Fruit fly (Drosophila melanogaster) whole organism, embryonic: Measurements from ENCODE around the gene CG5846.

Source experiments
- ATbp ChIP-seq: fragments of 200-800 bp; sonication (Bioruptor generic); optimal IDR thresholded peaks from 2 replicates; lab custom pipeline; 2017; ENCODE audit warnings: missing biosample characterization, mild to moderate bottlenecking, missing genetic modification characterization, missing genetic modification reagents
- Adf1 ChIP-seq: fragments of 200-800 bp; sonication (Bioruptor generic); IDR thresholded peaks from 2 replicates; pipeline ENCODE4 v1.3.6; 2022; ENCODE audit warnings: missing biosample characterization, missing genetic modification characterization
- Atf6 ChIP-seq: fragments of 200-800 bp; sonication (Bioruptor generic); IDR thresholded peaks from 2 replicates; pipeline ENCODE4 v1.3.6; 2022; ENCODE audit warnings: missing biosample characterization, missing genetic modification characterization
- B-H1 ChIP-seq: fragments of 200-800 bp; sonication (Bioruptor generic); IDR thresholded peaks from 3 replicates; pipeline ENCODE4 v1.3.6; 2022; ENCODE audit warnings: missing biosample characterization, missing genetic modification characterization
- Bgb ChIP-seq: fragments of 200-800 bp; sonication (Bioruptor generic); IDR thresholded peaks from 2 replicates; pipeline ENCODE4 v1.3.6; 2022; ENCODE audit warnings: missing biosample characterization, missing genetic modification characterization; ENCODE audit not compliant: partially characterized antibody
- CG12769 ChIP-seq: fragments of 200-800 bp; sonication (Bioruptor generic); optimal IDR thresholded peaks from 2 replicates; lab custom pipeline; 2019; ENCODE audit warnings: missing biosample characterization, mild to moderate bottlenecking, missing genetic modification characterization, moderate library complexity
- CG13624 ChIP-seq: fragments of 200-800 bp; sonication (Bioruptor generic); optimal IDR thresholded peaks from 2 replicates; lab custom pipeline; 2016; ENCODE audit warnings: missing biosample characterization, missing genetic modification characterization
- CG14014 ChIP-seq: fragments of 200-800 bp; sonication (Bioruptor generic); IDR thresholded peaks from 2 replicates; pipeline ENCODE4 v1.3.6; 2022; ENCODE audit warnings: missing biosample characterization, missing genetic modification characterization
- CG15601 ChIP-seq: fragments of 200-800 bp; sonication (Bioruptor generic); optimal IDR thresholded peaks from 3 replicates; lab custom pipeline; 2019; ENCODE audit warnings: missing biosample characterization, mild to moderate bottlenecking, missing genetic modification characterization, moderate library complexity
- CG16779 ChIP-seq: fragments of 200-800 bp; sonication (Bioruptor generic); IDR thresholded peaks from 2 replicates; pipeline ENCODE4 v1.3.6; 2022; ENCODE audit warnings: missing biosample characterization, missing genetic modification characterization
- CG2889 ChIP-seq: fragments of 200-800 bp; sonication (Bioruptor generic); IDR thresholded peaks from 3 replicates; pipeline ENCODE4 v1.3.6; 2022; ENCODE audit warnings: missing biosample characterization, missing genetic modification characterization
- CG32532 ChIP-seq: fragments of 200-800 bp; sonication (Bioruptor generic); IDR thresholded peaks from 2 replicates; pipeline ENCODE4 v1.3.6; 2022; ENCODE audit warnings: missing biosample characterization, missing genetic modification characterization
- CG5953 ChIP-seq: fragments of 200-800 bp; sonication (Bioruptor generic); IDR thresholded peaks from 2 replicates; pipeline ENCODE4 v1.3.6; 2022; ENCODE audit warnings: missing biosample characterization, missing genetic modification characterization
- CG9817 ChIP-seq: fragments of 200-800 bp; sonication (Bioruptor generic); optimal IDR thresholded peaks from 2 replicates; lab custom pipeline; 2018; ENCODE audit warnings: missing biosample characterization, mild to moderate bottlenecking, missing genetic modification characterization, moderate library complexity
- CHES-1-like ChIP-seq: fragments of 200-800 bp; sonication (Bioruptor generic); optimal IDR thresholded peaks from 2 replicates; lab custom pipeline; 2016; ENCODE audit warnings: missing biosample characterization, missing genetic modification characterization
- CkIIα-i1 ChIP-seq: fragments of 200-800 bp; sonication (Bioruptor generic); IDR thresholded peaks from 2 replicates; pipeline ENCODE4 v1.3.6; 2022; ENCODE audit warnings: missing biosample characterization, missing genetic modification characterization
- Dref ChIP-seq: fragments of 200-800 bp; sonication (Bioruptor generic); IDR thresholded peaks from 2 replicates; pipeline ENCODE4 v1.3.6; 2022; ENCODE audit warnings: missing biosample characterization, missing genetic modification characterization
- Fer1 ChIP-seq: fragments of 200-800 bp; sonication (Bioruptor generic); optimal IDR thresholded peaks from 2 replicates; lab custom pipeline; 2017; ENCODE audit warnings: missing biosample characterization, mild to moderate bottlenecking, missing genetic modification characterization
- Hr51 ChIP-seq, 2 experiments: fragments of 200-800 bp; sonication (Bioruptor generic); optimal IDR thresholded peaks; 2 replicates in 1 of 2; 3 replicates in 1 of 2; lab custom pipeline; 2016 to 2018; ENCODE audit warnings: missing biosample characterization in 2 of 2, missing genetic modification characterization in 2 of 2, mild to moderate bottlenecking in 1 of 2, moderate library complexity in 1 of 2
- Lpt ChIP-seq: fragments of >200 bp; optimal IDR thresholded peaks from 2 replicates; lab custom pipeline; 2018; ENCODE audit warnings: missing biosample characterization, missing genetic modification characterization
- MTF-1 ChIP-seq: fragments of 200-800 bp; sonication (Bioruptor generic); optimal IDR thresholded peaks from 2 replicates; lab custom pipeline; 2018; ENCODE audit warnings: missing biosample characterization, mild to moderate bottlenecking, missing genetic modification characterization, borderline replicate concordance
- Max ChIP-seq: fragments of 200-800 bp; sonication (Bioruptor generic); optimal IDR thresholded peaks from 2 replicates; lab custom pipeline; 2016; ENCODE audit warnings: missing biosample characterization, mild to moderate bottlenecking, missing genetic modification characterization
- Med ChIP-seq: fragments of 200-800 bp; sonication (Bioruptor generic); peaks from one replicate; lab custom pipeline; 2016; ENCODE audit warnings: missing biosample characterization, missing genetic modification characterization, mild to moderate bottlenecking, inconsistent platforms, moderate library complexity
- Nf-YA ChIP-seq: fragments of 200-800 bp; sonication (Bioruptor generic); IDR thresholded peaks from 2 replicates; pipeline ENCODE4 v1.3.6; 2022; ENCODE audit warnings: missing biosample characterization, missing genetic modification characterization
- Oli ChIP-seq: fragments of 200-800 bp; sonication (Bioruptor generic); optimal IDR thresholded peaks from 2 replicates; lab custom pipeline; 2018; ENCODE audit warnings: missing biosample characterization, mild to moderate bottlenecking, missing genetic modification characterization, moderate library complexity
- Optix ChIP-seq: fragments of 200-800 bp; sonication (Bioruptor generic); IDR thresholded peaks from 3 replicates; pipeline ENCODE4 v1.3.6; 2022; ENCODE audit warnings: missing biosample characterization, missing genetic modification characterization
- PHDP ChIP-seq: fragments of 200-800 bp; sonication (Bioruptor generic); optimal IDR thresholded peaks from 3 replicates; lab custom pipeline; 2018; ENCODE audit warnings: missing biosample characterization, mild to moderate bottlenecking, missing genetic modification characterization, moderate library complexity
- Ravus ChIP-seq: fragments of 200-800 bp; sonication (Bioruptor generic); IDR thresholded peaks from 2 replicates; pipeline ENCODE4 v1.3.6; 2022; ENCODE audit warnings: missing biosample characterization, missing genetic modification characterization
- Six4 ChIP-seq: fragments of 200-800 bp; sonication (Bioruptor generic); optimal IDR thresholded peaks from 2 replicates; lab custom pipeline; 2016; ENCODE audit warnings: missing biosample characterization, missing genetic modification characterization
- Ssrp ChIP-seq: fragments of 200-800 bp; sonication (Bioruptor generic); optimal IDR thresholded peaks from 2 replicates; lab custom pipeline; 2018; ENCODE audit warnings: missing biosample characterization, mild to moderate bottlenecking, missing genetic modification characterization, moderate library complexity
- Taf1 ChIP-seq: fragments of 200-800 bp; sonication (Bioruptor generic); IDR thresholded peaks from 2 replicates; pipeline ENCODE4 v1.3.6; 2022; ENCODE audit warnings: missing biosample characterization, missing genetic modification characterization
- Trl ChIP-seq, 3 experiments: fragments of >200 bp in 2 of 3; fragments of 200-800 bp in 1 of 3; sonication (Bioruptor generic) in 1 of 3; optimal IDR thresholded peaks; 2 replicates in 1 of 3; 3 replicates in 2 of 3; lab custom pipeline; 2016 to 2017; ENCODE audit warnings: missing biosample characterization in 1 of 3, missing genetic modification characterization in 1 of 3
- ase ChIP-seq: fragments of 200-800 bp; sonication (Bioruptor generic); IDR thresholded peaks from 3 replicates; pipeline ENCODE4 v1.3.6; 2022; ENCODE audit warnings: missing biosample characterization, missing genetic modification characterization
- chif ChIP-seq, 2 experiments: fragments of 200-800 bp; sonication (Bioruptor generic); optimal IDR thresholded peaks; 3 replicates each; lab custom pipeline; 2016; ENCODE audit warnings: missing biosample characterization in 2 of 2, missing genetic modification characterization in 2 of 2
- chinmo ChIP-seq: fragments of 200-800 bp; sonication (Bioruptor generic); IDR thresholded peaks from 4 replicates; pipeline ENCODE4 v1.3.6; 2022; ENCODE audit warnings: missing biosample characterization, missing genetic modification characterization; ENCODE audit not compliant: partially characterized antibody
- danr ChIP-seq: fragments of 200-800 bp; sonication (Bioruptor generic); IDR thresholded peaks from 2 replicates; pipeline ENCODE4 v1.3.6; 2022; ENCODE audit warnings: missing biosample characterization, missing genetic modification characterization
- emc ChIP-seq: fragments of 200-800 bp; sonication (Bioruptor generic); optimal IDR thresholded peaks from 2 replicates; lab custom pipeline; 2016; ENCODE audit warnings: missing biosample characterization, missing genetic modification characterization
- gce ChIP-seq: fragments of 200-800 bp; sonication (Bioruptor generic); IDR thresholded peaks from 3 replicates; pipeline ENCODE4 v1.3.6; 2022; ENCODE audit warnings: missing biosample characterization, missing genetic modification characterization
- grn ChIP-seq: fragments of 200-800 bp; sonication (Bioruptor generic); optimal IDR thresholded peaks from 3 replicates; lab custom pipeline; 2017; ENCODE audit warnings: missing biosample characterization, missing genetic modification characterization
- ind ChIP-seq: fragments of 200-800 bp; sonication (Bioruptor generic); optimal IDR thresholded peaks from 3 replicates; lab custom pipeline; 2016; ENCODE audit warnings: missing biosample characterization, missing genetic modification characterization
- lola ChIP-seq, 3 experiments: fragments of >200 bp in 2 of 3; fragments of 200-800 bp in 1 of 3; sonication (Bioruptor generic) in 1 of 3; optimal IDR thresholded peaks; 2 replicates each; lab custom pipeline; 2017 to 2019; ENCODE audit warnings: missing biosample characterization in 3 of 3, missing genetic modification characterization in 3 of 3, mild to moderate bottlenecking in 1 of 3, moderate library complexity in 1 of 3
- mam ChIP-seq: fragments of 200-800 bp; sonication (Bioruptor generic); optimal IDR thresholded peaks from 3 replicates; lab custom pipeline; 2016; ENCODE audit warnings: missing biosample characterization, missing genetic modification characterization
- nerfin-1 ChIP-seq: fragments of 200-800 bp; sonication (Bioruptor generic); optimal IDR thresholded peaks from 3 replicates; lab custom pipeline; 2019; ENCODE audit warnings: missing biosample characterization, mild to moderate bottlenecking, missing genetic modification characterization, moderate library complexity
- nmo ChIP-seq: fragments of 200-800 bp; sonication (Bioruptor generic); optimal IDR thresholded peaks from 2 replicates; lab custom pipeline; 2018; ENCODE audit warnings: missing biosample characterization, mild to moderate bottlenecking, missing genetic modification characterization, moderate library complexity
- odd ChIP-seq: fragments of 200-800 bp; sonication (Bioruptor generic); optimal IDR thresholded peaks from 2 replicates; lab custom pipeline; 2017; ENCODE audit warnings: missing biosample characterization, mild to moderate bottlenecking, missing genetic modification characterization
- otp ChIP-seq: fragments of 200-800 bp; sonication (Bioruptor generic); IDR thresholded peaks from 3 replicates; pipeline ENCODE4, ENCODE4 v1.3.6; 2022; ENCODE audit warnings: missing biosample characterization, missing genetic modification characterization
- peb ChIP-seq: fragments of 200-800 bp; sonication (Bioruptor generic); IDR thresholded peaks from 2 replicates; pipeline ENCODE4 v1.3.6; 2022; ENCODE audit warnings: missing biosample characterization, missing genetic modification characterization
- repo ChIP-seq: fragments of 200-800 bp; sonication (Bioruptor generic); optimal IDR thresholded peaks from 2 replicates; lab custom pipeline; 2016; ENCODE audit warnings: missing biosample characterization, missing genetic modification characterization
- sim ChIP-seq: fragments of 200-800 bp; sonication (Bioruptor generic); IDR thresholded peaks from 2 replicates; pipeline ENCODE4 v1.3.6; 2022; ENCODE audit warnings: missing biosample characterization, missing genetic modification characterization
- ssp ChIP-seq: fragments of 200-800 bp; sonication (Bioruptor generic); IDR thresholded peaks from 2 replicates; pipeline ENCODE4 v1.3.6; 2022; ENCODE audit warnings: missing biosample characterization, missing genetic modification characterization
- tgo ChIP-seq: fragments of 200-800 bp; sonication (Bioruptor generic); IDR thresholded peaks from 3 replicates; pipeline ENCODE4 v1.3.6; 2022; ENCODE audit warnings: missing biosample characterization, missing genetic modification characterization
- vvl ChIP-seq: fragments of 200-800 bp; sonication (Bioruptor generic); IDR thresholded peaks from 2 replicates; pipeline ENCODE4 v1.3.6; 2022; ENCODE audit warnings: missing biosample characterization, missing genetic modification characterization

The CG5846 gene

dm6 chr2L:10004574-10004973, 47.5 kb upstream of the CG5846 start (continued):
- TF ChIP-seq Six4 (GFP tag; lab: Kevin White, UChicago) (no peak), CG5953 (no peak), Taf1 (GFP tag; lab: Robert Waterston, UW) (no peak), tgo (GFP tag; lab: Robert Waterston, UW) (no peak), Ssrp (no peak), nerfin-1 (tag; lab: Kevin White, UChicago) (peak; percentile 61), CG9817 (tag; lab: Kevin White, UChicago) (no peak), Fer1 (no peak), ind (GFP tag; lab: Kevin White, UChicago) (no peak), emc (GFP tag; lab: Kevin White, UChicago) (no peak), CG2889 (GFP tag; lab: Robert Waterston, UW) (no peak), vvl (GFP tag; lab: Robert Waterston, UW) (peak; percentile 26; the same call in 1 of the 2 replicates), Bgb (GFP tag; lab: Robert Waterston, UW) (no peak; the same call in 1 of the 2 replicates), otp (GFP tag; lab: Robert Waterston, UW) (no peak), Trl (optimal IDR thresholded peaks at IDR 0.05; lab: Kevin White, UChicago) (no peak), Trl (GFP tag; optimal IDR thresholded peaks at IDR 0.05; lab: Kevin White, UChicago) (no peak), Oli (tag; lab: Kevin White, UChicago) (no peak), Med (GFP tag; lab: Kevin White, UChicago) (peak; percentile 84), lola (GFP tag; optimal IDR thresholded peaks at IDR 0.05; lab: Kevin White, UChicago) (no peak), chif (GFP tag; optimal IDR thresholded peaks at IDR 0.05; lab: Kevin White, UChicago) (no peak), sim (GFP tag; lab: Robert Waterston, UW) (no peak), Max (no peak), mam (GFP tag; lab: Kevin White, UChicago) (no peak), CG14014 (GFP tag; lab: Robert Waterston, UW) (no peak), peb (GFP tag; lab: Robert Waterston, UW) (no peak), Lpt (GFP tag; lab: Kevin White, UChicago) (no peak), danr (GFP tag; lab: Robert Waterston, UW) (no peak), MTF-1 (GFP tag; lab: Kevin White, UChicago) (no peak), odd (GFP tag; lab: Kevin White, UChicago) (no peak), Dref (no peak), CG16779 (GFP tag; lab: Robert Waterston, UW) (no peak), Ravus (GFP tag; lab: Robert Waterston, UW) (no peak), ATbp (GFP tag; lab: Kevin White, UChicago) (no peak), gce (GFP tag; lab: Robert Waterston, UW) (no peak), CkIIα-i1 (GFP tag; lab: Robert Waterston, UW) (no peak), ase (GFP tag; lab: Robert Waterston, UW) (no peak), PHDP (tag; lab: Kevin White, UChicago) (no peak), Adf1 (GFP tag; lab: Robert Waterston, UW) (peak; percentile 97), CG15601 (peak; percentile 77), Optix (GFP tag; lab: Robert Waterston, UW) (no peak), repo (GFP tag; lab: Kevin White, UChicago) (no peak), CG13624 (GFP tag; lab: Kevin White, UChicago) (no peak), Nf-YA (GFP tag; lab: Robert Waterston, UW) (no peak), B-H1 (GFP tag; lab: Robert Waterston, UW) (no peak), grn (no peak), CG12769 (tag; lab: Kevin White, UChicago) (no peak), CG32532 (GFP tag; lab: Robert Waterston, UW) (no peak), nmo (GFP tag; lab: Kevin White, UChicago) (no peak), Atf6 (GFP tag; lab: Robert Waterston, UW) (no peak), chinmo (0 out of 4 replicates have a peak, but pooled peaks have one; percentile 11), Hr51 (GFP tag; optimal IDR thresholded peaks at IDR 0.05; lab: Kevin White, UChicago) (no peak), ssp (GFP tag; lab: Robert Waterston, UW) (no peak), CHES-1-like (GFP tag; lab: Kevin White, UChicago) (no peak)
